Worm (Caenorhabditis elegans): Measurements from ENCODE around the gene C05D11.1.
A peak's percentile ranks its signal among the peaks of the same experiment; 100 is the strongest.

C05D11.1 gene

DNA sequence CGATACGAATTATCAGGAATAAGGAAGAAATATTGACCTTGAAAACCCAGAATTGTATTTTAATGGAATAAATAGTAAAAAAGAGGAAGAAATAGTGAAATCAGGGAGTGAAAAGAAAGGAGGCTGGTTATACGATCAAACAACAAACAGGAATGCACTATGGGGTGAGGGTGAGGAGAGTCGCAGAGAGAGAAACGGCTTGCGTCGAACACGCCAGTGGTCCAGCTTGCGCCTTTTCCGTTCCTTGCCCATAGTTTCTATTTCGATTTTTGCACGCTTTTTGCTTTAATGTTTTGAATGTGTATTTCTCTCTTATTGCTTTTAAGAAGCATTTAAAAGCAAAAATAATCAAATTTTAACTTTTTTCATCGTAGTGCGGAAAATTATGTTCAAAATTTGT lies 17.3 kb downstream of the C05D11.1 start (continued):
- TF ChIP-seq odd-2 (tag; optimal IDR thresholded peaks at IDR 0.05) (no peak), K09A11.1 (tag; optimal IDR thresholded peaks at IDR 0.05; ENCODE audit: insufficient read depth) (peak; percentile 19), ceh-9 (tag; optimal IDR thresholded peaks at IDR 0.05) (no peak), C38D4.7 (GFP tag; optimal IDR thresholded peaks at IDR 0.05) (peak; percentile 32), C08G9.2 (tag; optimal IDR thresholded peaks at IDR 0.05) (no peak), rnt-1 (tag; optimal IDR thresholded peaks at IDR 0.05) (peak; percentile 41), Y22D7AL.16 (tag; optimal IDR thresholded peaks at IDR 0.05) (no peak), pha-2 (tag; optimal IDR thresholded peaks at IDR 0.05) (peak; percentile 17), pqm-1 (tag; optimal IDR thresholded peaks at IDR 0.05) (peak; percentile 32), zip-5 (tag; optimal IDR thresholded peaks at IDR 0.05) (no peak), ceh-24 (tag; optimal IDR thresholded peaks at IDR 0.05) (no peak), ets-4 (tag; optimal IDR thresholded peaks at IDR 0.05) (peak; percentile 31), dmd-4 (tag; optimal IDR thresholded peaks at IDR 0.05; ENCODE audit: borderline replicate concordance) (no peak), pag-3 (tag; optimal IDR thresholded peaks at IDR 0.05; ENCODE audit: borderline replicate concordance) (no peak), mec-3 (tag; optimal IDR thresholded peaks at IDR 0.05; ENCODE audit: borderline replicate concordance) (no peak), ceh-14 (tag; optimal IDR thresholded peaks at IDR 0.05) (peak; percentile 68), fkh-10 (GFP tag; optimal IDR thresholded peaks at IDR 0.05) (no peak), sox-2 (GFP tag; IDR thresholded peaks at IDR 0.05) (0 out of 2 replicates have a peak, but pooled peaks have one; percentile 23), pax-1 (tag; optimal IDR thresholded peaks at IDR 0.05) (no peak), hlh-6 (tag; optimal IDR thresholded peaks at IDR 0.05) (no peak), syd-9 (tag; optimal IDR thresholded peaks at IDR 0.05) (peak; percentile 33), ceh-6 (GFP tag; optimal IDR thresholded peaks at IDR 0.05) (no peak), T23F11.4 (GFP tag; optimal IDR thresholded peaks at IDR 0.05) (peak; percentile 37), pha-4 (tag; optimal IDR thresholded peaks at IDR 0.05) (no peak), hlh-13 (GFP tag; optimal IDR thresholded peaks at IDR 0.05) (peak; percentile 51), elt-4 (tag; optimal IDR thresholded peaks at IDR 0.05) (no peak), ceh-2 (tag; optimal IDR thresholded peaks at IDR 0.05) (peak; percentile 45), pat-9 (tag; optimal IDR thresholded peaks at IDR 0.05) (peak; percentile 62), ceh-30 (tag; optimal IDR thresholded peaks at IDR 0.05) (peak; percentile 37), che-1 (tag; optimal IDR thresholded peaks at IDR 0.05) (peak; percentile 22), fkh-6 (tag; optimal IDR thresholded peaks at IDR 0.05) (peak; percentile 56), unc-3 (GFP tag; conservative IDR thresholded peaks at IDR 0.05) (no peak), unc-3 (tag; optimal IDR thresholded peaks at IDR 0.05) (peak; percentile 36), lin-11 (tag; optimal IDR thresholded peaks at IDR 0.05) (peak; percentile 5), ceh-34 (tag; optimal IDR thresholded peaks at IDR 0.05) (peak; percentile 87), unc-42 (tag; optimal IDR thresholded peaks at IDR 0.05) (peak; percentile 56), nhr-11 (tag; optimal IDR thresholded peaks at IDR 0.05) (no peak), hlh-15 (tag; optimal IDR thresholded peaks at IDR 0.05) (peak; percentile 5), madf-2 (tag; optimal IDR thresholded peaks at IDR 0.05) (peak; percentile 41), ceh-45 (GFP tag; IDR thresholded peaks at IDR 0.05) (no peak), unc-55 (GFP tag; optimal IDR thresholded peaks at IDR 0.05) (no peak), sox-4 (tag; optimal IDR thresholded peaks at IDR 0.05) (peak; percentile 60), ztf-16 (tag; optimal IDR thresholded peaks at IDR 0.05) (peak; percentile 74)

DNA sequence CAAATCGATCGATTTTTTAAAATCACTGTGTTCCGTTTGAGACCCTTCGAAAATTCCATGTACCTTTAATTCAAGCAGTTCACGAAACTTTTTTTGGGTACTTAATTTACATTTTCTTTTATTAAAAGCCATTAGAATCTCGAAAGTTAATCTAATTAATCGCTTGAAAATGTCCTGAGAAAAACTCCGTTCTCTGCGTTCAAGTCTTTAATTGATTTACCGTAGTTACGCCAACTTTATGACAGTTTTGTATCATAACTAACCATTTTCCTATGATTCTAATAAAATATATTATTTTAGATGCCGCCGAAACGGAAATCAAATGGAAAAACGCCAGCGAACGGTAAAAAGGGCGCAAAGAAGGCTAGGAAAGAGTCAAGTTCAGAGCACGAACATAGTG lies 17.8 kb downstream of the C05D11.1 start, which contains the start of gene jhdm-1:
jhdm-1 (plus strand) TSS at position 301 of the 400 bp plus-strand sequence.
- TF ChIP-seq pha-2 (tag; optimal IDR thresholded peaks at IDR 0.05) (no peak), eyg-1 (tag; optimal IDR thresholded peaks at IDR 0.05) (no peak), ceh-6 (GFP tag; optimal IDR thresholded peaks at IDR 0.05) (no peak), pag-3 (tag; optimal IDR thresholded peaks at IDR 0.05; ENCODE audit: borderline replicate concordance) (no peak), pros-1 (tag; optimal IDR thresholded peaks at IDR 0.05) (no peak), hlh-8 (tag; optimal IDR thresholded peaks at IDR 0.05) (no peak), K09A11.1 (tag; optimal IDR thresholded peaks at IDR 0.05; ENCODE audit: insufficient read depth) (no peak), ceh-24 (tag; optimal IDR thresholded peaks at IDR 0.05) (no peak)
